Worm (Caenorhabditis elegans): ENCODE measurements around the gene cap-2.

DNA sequence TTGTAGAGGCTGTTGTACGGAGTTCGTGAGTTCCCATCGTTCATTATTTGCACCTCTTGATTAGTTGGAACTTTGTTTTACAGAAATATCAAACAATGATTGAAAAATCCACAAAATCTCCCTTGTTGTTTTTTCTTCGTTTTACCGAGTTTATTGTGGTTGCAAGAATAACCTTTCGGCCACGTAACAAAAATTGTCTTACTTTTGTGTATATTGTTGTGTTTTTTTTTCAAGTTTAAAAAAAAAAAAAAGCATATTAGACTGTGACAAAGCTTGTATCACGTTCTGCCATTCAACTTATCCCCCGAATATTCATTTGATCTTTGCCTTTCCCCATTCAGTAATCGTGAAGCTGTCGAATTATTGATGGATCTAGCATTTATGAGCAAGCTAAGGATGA is 48.2 kb downstream of the cap-2 start, which contains the start of gene F44F4.10:
- TF ChIP-seq nhr-25 (tag; optimal IDR thresholded peaks at IDR 0.05) (no peak), lsy-2 (tag; optimal IDR thresholded peaks at IDR 0.05) (no peak), elt-1 (tag; optimal IDR thresholded peaks at IDR 0.05) (no peak)

Measured in whole organism, L2 larva.